Worm (Caenorhabditis elegans) whole organism, L4/young adult: Measurements from ENCODE around the gene mig-10.

ENCODE experiments used
- W03F9.2 ChIP-seq: fragments of 150-350 bp; optimal IDR thresholded peaks from 2 replicates; lab custom pipeline; 2014; ENCODE audit warnings: missing biosample characterization, missing genetic modification characterization
- dao-5 ChIP-seq: sonication (generic microtip); optimal IDR thresholded peaks from 2 replicates; lab custom pipeline; 2016; ENCODE audit warnings: missing genotype, missing genetic modification characterization, moderate library complexity, missing compliant biosample characterization

DNA sequence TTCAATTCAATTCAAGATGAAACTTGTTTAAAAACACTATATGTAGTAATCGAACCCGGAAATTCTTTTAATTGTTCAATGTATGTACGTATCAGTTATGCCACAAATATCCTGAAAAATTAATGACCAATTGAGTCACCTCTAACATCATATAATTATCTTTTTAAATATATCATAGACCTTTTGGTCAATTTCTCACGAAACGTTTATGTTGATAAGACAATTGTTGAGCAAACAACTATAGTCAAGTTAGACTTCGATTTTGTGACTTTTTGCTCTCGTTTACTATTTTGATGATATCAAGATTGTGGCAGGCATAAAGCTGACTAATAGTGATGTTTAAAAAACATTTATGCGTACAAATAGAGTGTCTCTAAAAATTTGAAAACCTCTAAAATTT, 38.7 kb upstream of the mig-10 start:
- TF ChIP-seq W03F9.2 (no peak), dao-5 (tag; lab: Kevin White, UChicago) (no peak)
